Worm (Caenorhabditis elegans) whole organism, L1 larva: ENCODE results near the gene tsen-54.

ENCODE experiments used
- C34B4.2 ChIP-seq: sonication (generic microtip); optimal IDR thresholded peaks from 2 replicates; lab custom pipeline; 2017; ENCODE audit warnings: mild to moderate bottlenecking, missing genetic modification characterization, missing compliant biosample characterization
- F16B12.6 ChIP-seq: fragments of 150-350 bp; optimal IDR thresholded peaks from 2 replicates; lab custom pipeline; 2014; ENCODE audit warnings: missing biosample characterization, missing genetic modification characterization
- Y116A8C.19 ChIP-seq: sonication (generic microtip); optimal IDR thresholded peaks from 2 replicates; lab custom pipeline; 2016; ENCODE audit warnings: missing compliant biosample characterization, missing genetic modification characterization, borderline replicate concordance
- aha-1 ChIP-seq: fragments of 150-350 bp; optimal IDR thresholded peaks from 2 replicates; lab custom pipeline; 2014; ENCODE audit warnings: missing biosample characterization, missing genetic modification characterization
- alr-1 ChIP-seq: fragments of 200-800 bp; sonication (Bioruptor generic); optimal IDR thresholded peaks from 2 replicates; lab custom pipeline; 2018; ENCODE audit warnings: borderline replicate concordance, mild to moderate bottlenecking, missing genetic modification characterization, missing compliant biosample characterization
- aly-2 ChIP-seq: fragments of 150-350 bp; optimal IDR thresholded peaks from 2 replicates; lab custom pipeline; 2014; ENCODE audit warnings: missing biosample characterization, missing genetic modification characterization
- ama-1 ChIP-seq: fragments of 150-350 bp; optimal IDR thresholded peaks from 2 replicates; lab custom pipeline; 2014
- blmp-1 ChIP-seq: fragments of 150-350 bp; optimal IDR thresholded peaks from 2 replicates; lab custom pipeline; 2014; ENCODE audit warnings: missing biosample characterization, missing genetic modification characterization
- ceh-82 ChIP-seq, 3 experiments: fragments of 150-350 bp in 1 of 3; sonication (generic microtip) in 2 of 3; optimal IDR thresholded peaks; 2 replicates each; lab custom pipeline; 2014 to 2017; ENCODE audit warnings: missing biosample characterization in 3 of 3, missing genetic modification characterization in 3 of 3
- ceh-90 ChIP-seq: sonication (generic microtip); optimal IDR thresholded peaks from 2 replicates; lab custom pipeline; 2016; ENCODE audit warnings: missing genetic modification characterization, missing compliant biosample characterization
- ces-1 ChIP-seq: fragments of 150-350 bp; optimal IDR thresholded peaks from 2 replicates; lab custom pipeline; 2014; ENCODE audit warnings: missing biosample characterization, missing genetic modification reagents, missing genetic modification characterization
- dsc-1 ChIP-seq: sonication (generic microtip); optimal IDR thresholded peaks from 2 replicates; lab custom pipeline; 2016; ENCODE audit warnings: mild to moderate bottlenecking, missing genetic modification characterization, missing compliant biosample characterization
- egl-27 ChIP-seq, 2 experiments: fragments of 150-350 bp in 1 of 2; sonication (generic microtip); optimal IDR thresholded peaks; 3 replicates each; lab custom pipeline; 2017 to 2018; ENCODE audit warnings: missing biosample characterization in 2 of 2, missing genetic modification characterization in 2 of 2, missing genetic modification reagents in 2 of 2
- elt-2 ChIP-seq: sonication (generic microtip); optimal IDR thresholded peaks from 2 replicates; lab custom pipeline; 2016; ENCODE audit warnings: missing genetic modification characterization, mild to moderate bottlenecking, inconsistent platforms, missing compliant biosample characterization, missing genetic modification reagents
- ets-5 ChIP-seq: fragments of 200-800 bp; sonication (Bioruptor generic); IDR thresholded peaks from 2 replicates; pipeline ENCODE4 v1.3.6; 2022; ENCODE audit warnings: missing genetic modification characterization, missing compliant biosample characterization
- fkh-10 ChIP-seq: sonication (generic microtip); optimal IDR thresholded peaks from 2 replicates; lab custom pipeline; 2017; ENCODE audit warnings: missing biosample characterization, missing genetic modification reagents, missing genetic modification characterization
- fkh-4 ChIP-seq: sonication (generic microtip); optimal IDR thresholded peaks from 2 replicates; lab custom pipeline; 2016; ENCODE audit warnings: missing compliant biosample characterization, missing genetic modification characterization, borderline replicate concordance
- grh-1 ChIP-seq: fragments of 200-800 bp; sonication (Bioruptor generic); IDR thresholded peaks from 2 replicates; pipeline ENCODE4 v1.3.6; 2022; ENCODE audit warnings: missing genetic modification reagents, missing genetic modification characterization, missing compliant biosample characterization
- irx-1 ChIP-seq: sonication (generic microtip); optimal IDR thresholded peaks from 2 replicates; lab custom pipeline; 2016; ENCODE audit warnings: missing genetic modification characterization, missing compliant biosample characterization
- jun-1 ChIP-seq: fragments of 150-350 bp; optimal IDR thresholded peaks from 2 replicates; lab custom pipeline; 2014; ENCODE audit warnings: missing biosample characterization, missing genetic modification reagents, missing genetic modification characterization
- lin-14 ChIP-seq: fragments of 200-800 bp; sonication (Bioruptor generic); optimal IDR thresholded peaks from 2 replicates; lab custom pipeline; 2018; ENCODE audit warnings: mild to moderate bottlenecking, missing genetic modification characterization, moderate library complexity, missing compliant biosample characterization
- lin-35 ChIP-seq, 2 experiments: fragments of 150-350 bp; optimal IDR thresholded peaks; 2 replicates each; lab custom pipeline; 2014; ENCODE audit warnings: missing biosample characterization in 2 of 2, missing genetic modification characterization in 2 of 2, missing genetic modification reagents in 2 of 2
- lin-39 ChIP-seq: fragments of 150-350 bp; optimal IDR thresholded peaks from 2 replicates; lab custom pipeline; 2014; ENCODE audit warnings: missing biosample characterization, missing genetic modification reagents, missing genetic modification characterization
- lsy-2 ChIP-seq, 2 experiments: fragments of 150-350 bp; optimal IDR thresholded peaks; 2 replicates each; lab custom pipeline; 2014; ENCODE audit warnings: missing biosample characterization in 2 of 2, missing genetic modification characterization in 2 of 2
- mdl-1 ChIP-seq, 2 experiments: fragments of 150-350 bp; optimal IDR thresholded peaks; 2 replicates each; lab custom pipeline; 2014 to 2017; ENCODE audit warnings: missing biosample characterization in 2 of 2, missing genetic modification characterization in 2 of 2, inconsistent platforms in 1 of 2
- mef-2 ChIP-seq: fragments of 150-350 bp; optimal IDR thresholded peaks from 2 replicates; lab custom pipeline; 2014; ENCODE audit warnings: missing biosample characterization, missing genetic modification characterization
- mep-1 ChIP-seq: fragments of 150-350 bp; optimal IDR thresholded peaks from 2 replicates; lab custom pipeline; 2014; ENCODE audit warnings: missing biosample characterization, missing genetic modification characterization
- nhr-12 ChIP-seq: sonication (generic microtip); optimal IDR thresholded peaks from 2 replicates; lab custom pipeline; 2017; ENCODE audit warnings: missing biosample characterization, missing genetic modification characterization
- nhr-19 ChIP-seq: fragments of 200-800 bp; sonication (Bioruptor generic); conservative IDR thresholded peaks from 2 replicates; pipeline ENCODE4 v1.3.6; 2022; ENCODE audit warnings: missing genetic modification characterization, missing compliant biosample characterization
- nhr-20 ChIP-seq: sonication (generic microtip); optimal IDR thresholded peaks from 2 replicates; lab custom pipeline; 2016; ENCODE audit warnings: mild to moderate bottlenecking, missing genetic modification characterization, missing compliant biosample characterization
- nhr-237 ChIP-seq: fragments of 150-350 bp; optimal IDR thresholded peaks from 2 replicates; lab custom pipeline; 2014; ENCODE audit warnings: missing biosample characterization, missing genetic modification characterization
- nhr-71 ChIP-seq: sonication (generic microtip); optimal IDR thresholded peaks from 2 replicates; lab custom pipeline; 2016; ENCODE audit warnings: mild to moderate bottlenecking, missing genetic modification characterization, moderate library complexity, missing compliant biosample characterization
- nhr-77 ChIP-seq: fragments of 150-350 bp; optimal IDR thresholded peaks from 2 replicates; lab custom pipeline; 2014; ENCODE audit warnings: missing biosample characterization, missing genetic modification characterization
- nhr-85 ChIP-seq: sonication (generic microtip); peaks from one replicate; lab custom pipeline; 2016; ENCODE audit warnings: missing genetic modification characterization, inconsistent platforms, missing compliant biosample characterization
- nhr-90 ChIP-seq: sonication (generic microtip); optimal IDR thresholded peaks from 2 replicates; lab custom pipeline; 2016; ENCODE audit warnings: mild to moderate bottlenecking, missing genetic modification characterization, missing compliant biosample characterization; ENCODE audit not compliant: poor library complexity
- pag-3 ChIP-seq: sonication (generic microtip); optimal IDR thresholded peaks from 2 replicates; lab custom pipeline; 2017; ENCODE audit warnings: missing genetic modification characterization, mild to moderate bottlenecking, missing compliant biosample characterization, antibody characterized with exemption, borderline replicate concordance; ENCODE audit not compliant: insufficient read depth
- pqm-1 ChIP-seq: sonication (generic microtip); optimal IDR thresholded peaks from 3 replicates; lab custom pipeline; 2017; ENCODE audit warnings: missing biosample characterization, missing genetic modification characterization
- rnt-1 ChIP-seq: sonication (generic microtip); optimal IDR thresholded peaks from 2 replicates; lab custom pipeline; 2016; ENCODE audit warnings: mild to moderate bottlenecking, missing genetic modification characterization, moderate library complexity, missing compliant biosample characterization
- skn-1 ChIP-seq: fragments of 150-350 bp; optimal IDR thresholded peaks from 2 replicates; lab custom pipeline; 2014; ENCODE audit warnings: missing biosample characterization, missing genetic modification characterization
- snpc-4 ChIP-seq: fragments of 150-350 bp; optimal IDR thresholded peaks from 2 replicates; lab custom pipeline; 2014; ENCODE audit warnings: missing biosample characterization, missing genetic modification characterization
- snu-23 ChIP-seq: sonication (generic microtip); optimal IDR thresholded peaks from 2 replicates; lab custom pipeline; 2016; ENCODE audit warnings: missing genetic modification characterization, missing compliant biosample characterization
- swsn-7 ChIP-seq: sonication (generic microtip); optimal IDR thresholded peaks from 2 replicates; lab custom pipeline; 2016; ENCODE audit warnings: missing genetic modification characterization, missing compliant biosample characterization
- tbx-2 ChIP-seq: sonication (generic microtip); optimal IDR thresholded peaks from 2 replicates; lab custom pipeline; 2016; ENCODE audit warnings: missing genetic modification characterization, missing compliant biosample characterization
- tlp-1 ChIP-seq: fragments of 150-350 bp; optimal IDR thresholded peaks from 2 replicates; lab custom pipeline; 2014; ENCODE audit warnings: missing biosample characterization, missing genetic modification characterization
- unc-30 ChIP-seq: sonication (generic microtip); optimal IDR thresholded peaks from 2 replicates; lab custom pipeline; 2017; ENCODE audit warnings: missing biosample characterization, missing genetic modification characterization
- zag-1 ChIP-seq: fragments of 150-350 bp; optimal IDR thresholded peaks from 2 replicates; lab custom pipeline; 2014; ENCODE audit warnings: missing biosample characterization, missing genetic modification characterization

tsen-54 gene

DNA sequence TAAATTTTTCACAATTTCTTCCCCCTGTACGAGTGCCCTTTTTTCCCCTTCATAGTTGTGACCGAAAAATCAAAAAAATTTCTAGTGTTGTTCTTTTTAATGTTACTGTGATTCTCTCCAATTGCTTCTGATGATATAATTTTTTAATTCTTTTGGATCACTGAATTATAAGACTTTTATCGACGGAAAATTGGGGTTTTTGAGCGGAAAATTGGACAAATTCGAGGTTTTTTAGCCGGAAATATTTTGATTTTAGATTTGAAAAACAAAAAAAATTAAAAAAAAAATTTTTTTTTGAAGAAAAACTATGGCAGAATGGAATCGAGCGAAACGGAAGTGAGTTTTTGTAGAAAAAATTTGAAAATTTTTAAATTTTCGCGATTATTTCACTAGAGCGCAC, at the start of gene tsen-54:
Gene tsen-54, plus strand, starts transcription at position 301 of the 400 bp plus-strand sequence.
- no peak for TF ChIP-seq Y116A8C.19
- TF ChIP-seq ceh-82 (tag; optimal IDR thresholded peaks at IDR 0.05; lab: Kevin White, UChicago) = no peak
- TF ChIP-seq F16B12.6 (tag; lab: Kevin White, UChicago) = no peak
- TF ChIP-seq ets-5 (GFP tag; lab: Robert Waterston, UW) = no peak
- TF ChIP-seq zag-1 (tag; lab: Kevin White, UChicago) = no peak
- TF ChIP-seq nhr-85 (tag; lab: Kevin White, UChicago) = no peak
- no peak for TF ChIP-seq aha-1 (tag; lab: Kevin White, UChicago)
- TF ChIP-seq aly-2 = no peak
- no peak for TF ChIP-seq irx-1 (tag; lab: Kevin White, UChicago)
- TF ChIP-seq dsc-1 (tag; lab: Kevin White, UChicago) = no peak
- no peak for TF ChIP-seq skn-1
- TF ChIP-seq ces-1 (GFP tag; lab: Kevin White, UChicago) = no peak
- no peak for TF ChIP-seq nhr-237
- TF ChIP-seq nhr-12 (tag; lab: Kevin White, UChicago) = no peak
- TF ChIP-seq nhr-19 (GFP tag; lab: Robert Waterston, UW) = no peak
- TF ChIP-seq egl-27 (tag; optimal IDR thresholded peaks at IDR 0.05; lab: Kevin White, UChicago) = no peak
- no peak for TF ChIP-seq fkh-10
- TF ChIP-seq ceh-90 (tag; lab: Kevin White, UChicago) = no peak
- TF ChIP-seq grh-1 (GFP tag; lab: Robert Waterston, UW) = no peak
- TF ChIP-seq tbx-2 = no peak

- TF ChIP-seq mep-1 (peak; percentile 41), mef-2 (tag; lab: Kevin White, UChicago) (no peak), nhr-71 (peak; percentile 47), rnt-1 (peak; percentile 17), lin-35 (GFP tag; optimal IDR thresholded peaks at IDR 0.05; lab: Kevin White, UChicago) (peak in 1 of 2 experiments; percentile 15), fkh-4 (peak; percentile 10), lsy-2 (tag; optimal IDR thresholded peaks at IDR 0.05; lab: Kevin White, UChicago) (peak in 1 of 2 experiments; percentile 27), mdl-1 (tag; optimal IDR thresholded peaks at IDR 0.05; lab: Kevin White, UChicago) (no peak), aha-1 (tag; lab: Kevin White, UChicago) (no peak), snpc-4 (tag; lab: Kevin White, UChicago) (no peak), dsc-1 (tag; lab: Kevin White, UChicago) (peak; percentile 75), snu-23 (GFP tag; lab: Kevin White, UChicago) (peak; percentile 60), blmp-1 (peak; percentile 1), lin-14 (GFP tag; lab: Kevin White, UChicago) (peak; percentile 64), nhr-20 (tag; lab: Kevin White, UChicago) (peak; percentile 32), nhr-90 (peak; percentile 27), nhr-85 (tag; lab: Kevin White, UChicago) (peak; percentile 84), nhr-12 (tag; lab: Kevin White, UChicago) (no peak), swsn-7 (tag; lab: Kevin White, UChicago) (peak; percentile 21)
These were observed 47.0 kb upstream of the tsen-54 start for ce11 chrIV:1900971-1901370.

ce11 chrIV:1902022-1902421, 46.0 kb upstream of the tsen-54 start, which contains the start of gene egl-18:
TSS of gene egl-18 (plus strand) at chrIV:1902322.
- TF ChIP-seq C34B4.2 (tag; lab: Kevin White, UChicago) (no peak), jun-1 (no peak), nhr-77 (tag; lab: Kevin White, UChicago) (no peak), unc-30 (no peak), lin-39 (tag; lab: Kevin White, UChicago) (no peak), pag-3 (no peak), egl-27 (tag; optimal IDR thresholded peaks at IDR 0.05; lab: Kevin White, UChicago) (no peak), elt-2 (no peak), alr-1 (tag; lab: Kevin White, UChicago) (no peak), pqm-1 (tag; lab: Kevin White, UChicago) (no peak), mep-1 (no peak), ama-1 (lab: Kevin White, UChicago) (no peak), mdl-1 (tag; optimal IDR thresholded peaks at IDR 0.05; lab: Kevin White, UChicago) (no peak), tlp-1 (tag; lab: Kevin White, UChicago) (no peak)
